Worm (Caenorhabditis elegans) whole organism, mixed stage, embryonic: ENCODE data around the gene str-177.

Experiments used
- mab-5 ChIP-seq: fragments of 150-350 bp; optimal IDR thresholded peaks from 2 replicates; lab custom pipeline; 2014; ENCODE audit warnings: missing biosample characterization, missing genetic modification characterization
- snpc-4 ChIP-seq: fragments of 150-350 bp; optimal IDR thresholded peaks from 2 replicates; lab custom pipeline; 2014; ENCODE audit warnings: missing biosample characterization, missing genetic modification characterization
- unc-39 ChIP-seq: fragments of 150-350 bp; optimal IDR thresholded peaks from 2 replicates; lab custom pipeline; 2014; ENCODE audit warnings: missing biosample characterization, missing genetic modification characterization
- ztf-11 ChIP-seq: fragments of 150-350 bp; optimal IDR thresholded peaks from 2 replicates; lab custom pipeline; 2014; ENCODE audit warnings: missing biosample characterization, missing genetic modification characterization

DNA sequence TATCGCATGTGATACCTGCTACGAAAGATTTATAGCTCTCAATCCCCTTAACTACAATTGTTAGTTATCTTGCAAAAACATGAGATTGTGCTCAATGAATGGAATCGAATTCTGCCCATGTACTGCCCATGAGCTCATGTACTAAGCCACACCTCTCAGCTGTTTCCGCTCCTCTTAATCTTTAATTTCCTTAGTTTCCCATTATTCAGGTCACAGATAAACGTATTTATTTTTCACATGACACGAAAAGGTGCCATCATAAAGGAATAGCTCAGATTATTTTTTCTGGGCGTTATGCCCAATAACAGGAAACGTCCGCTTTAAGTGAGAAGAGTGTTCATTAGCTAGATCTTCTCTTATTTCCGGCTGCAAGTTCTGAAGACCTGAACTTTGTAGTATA is 12.8 kb downstream of the str-177 start:
- TF ChIP-seq ztf-11 (tag; lab: Kevin White, UChicago) (no peak), mab-5 (no peak), unc-39 (tag; lab: Kevin White, UChicago) (no peak), snpc-4 (tag; lab: Kevin White, UChicago) (no peak)
